Fruit fly (Drosophila melanogaster): ENCODE results near the gene CG42852.

CG42852 gene

DNA sequence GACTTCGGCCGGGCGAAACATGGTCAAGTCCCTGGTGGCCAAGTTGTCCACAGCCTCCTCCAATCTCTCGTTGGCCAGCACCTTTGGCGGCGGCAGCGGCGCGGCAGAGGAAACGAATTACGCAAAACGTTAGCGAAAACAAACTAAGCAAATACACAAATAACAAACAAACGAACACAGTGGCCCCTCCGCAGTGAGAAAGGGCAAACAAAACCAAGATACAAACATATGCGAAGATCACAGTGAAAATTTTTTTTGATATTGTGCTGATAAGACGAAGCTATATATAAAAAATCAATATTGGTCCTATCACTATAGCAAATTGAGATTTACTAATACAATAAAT lies 41.1 kb upstream of the CG42852 start:
- TF ChIP-seq CG32264 (GFP tag; optimal IDR thresholded peaks at IDR 0.05), result no peak
- no peak for TF ChIP-seq Vsx2 (GFP tag; optimal IDR thresholded peaks at IDR 0.05; ENCODE audit: partially characterized antibody)
- no peak for TF ChIP-seq Mio (GFP tag; optimal IDR thresholded peaks at IDR 0.05)
- no peak for TF ChIP-seq tai (GFP tag; optimal IDR thresholded peaks at IDR 0.05)
- no peak for TF ChIP-seq br (GFP tag; optimal IDR thresholded peaks at IDR 0.05)

dm6 chr3L:16724561-16724960 lies 30.7 kb upstream of the CG42852 start, which contains the start of gene CG13031:
CG13031 (plus strand) TSS chr3L:16724861.
- no peak for TF ChIP-seq Sp1 (GFP tag; optimal IDR thresholded peaks at IDR 0.05)
- no peak for TF ChIP-seq Hr83 (GFP tag; optimal IDR thresholded peaks at IDR 0.05; ENCODE audit: poor library complexity, severe bottlenecking)
- TF ChIP-seq CG32264 (GFP tag; optimal IDR thresholded peaks at IDR 0.05), result no peak
- no peak for TF ChIP-seq Mio (GFP tag; optimal IDR thresholded peaks at IDR 0.05)
- TF ChIP-seq h (GFP tag; optimal IDR thresholded peaks at IDR 0.05), result no peak
- TF ChIP-seq Jra (GFP tag; optimal IDR thresholded peaks at IDR 0.05), result no peak
- TF ChIP-seq lola (GFP tag; optimal IDR thresholded peaks at IDR 0.05), result no peak
- TF ChIP-seq woc (GFP tag; optimal IDR thresholded peaks at IDR 0.05), result no peak
- TF ChIP-seq GATAd (GFP tag; optimal IDR thresholded peaks at IDR 0.05), result no peak
- no peak for TF ChIP-seq Vsx2 (GFP tag; optimal IDR thresholded peaks at IDR 0.05; ENCODE audit: partially characterized antibody)
- TF ChIP-seq Hnf4 (GFP tag; optimal IDR thresholded peaks at IDR 0.05), result no peak
- TF ChIP-seq ey (GFP tag; optimal IDR thresholded peaks at IDR 0.05), result no peak
- TF ChIP-seq pan (optimal IDR thresholded peaks at IDR 0.05), result no peak
- no peak for TF ChIP-seq OdsH (GFP tag; optimal IDR thresholded peaks at IDR 0.05)
- no peak for TF ChIP-seq tai (GFP tag; optimal IDR thresholded peaks at IDR 0.05)
- TF ChIP-seq foxo (GFP tag; optimal IDR thresholded peaks at IDR 0.05), result no peak
- no peak for TF ChIP-seq psq (GFP tag; optimal IDR thresholded peaks at IDR 0.05)
- no peak for TF ChIP-seq Myc (optimal IDR thresholded peaks at IDR 0.05)
- TF ChIP-seq Abd-B (GFP tag; optimal IDR thresholded peaks at IDR 0.05), result no peak
- no peak for TF ChIP-seq CrebA (GFP tag; optimal IDR thresholded peaks at IDR 0.05; ENCODE audit: borderline replicate concordance)

DNA sequence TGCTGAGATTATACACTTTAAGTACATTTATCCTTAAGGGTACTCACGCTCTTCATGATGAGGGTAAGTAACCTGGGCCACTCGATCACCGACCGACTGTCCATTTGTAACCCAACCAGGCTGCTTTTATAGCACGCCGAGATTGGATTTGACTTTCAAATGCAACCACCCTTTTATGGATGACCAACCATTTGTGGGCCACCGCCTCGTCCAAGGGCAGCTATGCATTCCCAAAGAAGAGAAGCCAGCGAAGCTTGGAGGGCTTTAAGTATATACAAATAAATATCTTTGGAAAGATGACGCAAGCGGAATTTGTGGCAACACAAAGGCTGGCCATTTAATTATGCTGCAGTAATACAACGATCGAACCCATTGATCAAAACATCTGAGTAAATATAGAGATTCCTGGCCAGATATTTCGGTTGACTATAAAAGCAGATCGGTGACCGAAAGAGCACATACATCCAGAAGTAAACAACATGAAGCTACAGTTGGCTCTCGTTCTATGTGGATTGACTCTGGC lies 29.2 kb upstream of the CG42852 start, which contains the start of the genes CG13026 and PGRP-SB2:
Gene CG13026 (minus strand): TSS at position 101 of the 523 bp plus-strand sequence.
Gene PGRP-SB2 (plus strand): TSS at position 473 of the 523 bp plus-strand sequence.
- no peak for TF ChIP-seq Jra (GFP tag; optimal IDR thresholded peaks at IDR 0.05)
- TF ChIP-seq sv (GFP tag; optimal IDR thresholded peaks at IDR 0.05), result no peak
- no peak for TF ChIP-seq Myc (optimal IDR thresholded peaks at IDR 0.05)
- TF ChIP-seq h (GFP tag; optimal IDR thresholded peaks at IDR 0.05), result no peak
- TF ChIP-seq lola (GFP tag; optimal IDR thresholded peaks at IDR 0.05), result no peak
- TF ChIP-seq Rel (GFP tag; optimal IDR thresholded peaks at IDR 0.05), result no peak
- no peak for TF ChIP-seq Rel (tag; optimal IDR thresholded peaks at IDR 0.05)
- TF ChIP-seq HLH106 (tag; optimal IDR thresholded peaks at IDR 0.05), result no peak
- TF ChIP-seq Hr83 (GFP tag; optimal IDR thresholded peaks at IDR 0.05; ENCODE audit: poor library complexity, severe bottlenecking), result no peak
- TF ChIP-seq fru (GFP tag; optimal IDR thresholded peaks at IDR 0.05), result no peak
- TF ChIP-seq dmrt93B (GFP tag; optimal IDR thresholded peaks at IDR 0.05), result no peak
- no peak for TF ChIP-seq N (GFP tag; optimal IDR thresholded peaks at IDR 0.05)
- TF ChIP-seq CrebA (GFP tag; optimal IDR thresholded peaks at IDR 0.05; ENCODE audit: borderline replicate concordance), result no peak
- TF ChIP-seq psq (GFP tag; optimal IDR thresholded peaks at IDR 0.05), result no peak
- no peak for TF ChIP-seq brk (GFP tag; optimal IDR thresholded peaks at IDR 0.05)
- no peak for TF ChIP-seq usp (GFP tag; optimal IDR thresholded peaks at IDR 0.05)

dm6 chr3L:16727939-16728635 lies 27.2 kb upstream of the CG42852 start, which contains the start of gene PGRP-SB1:
PGRP-SB1 (minus strand) TSS chr3L:16727989.
- TF ChIP-seq Rel (GFP tag; optimal IDR thresholded peaks at IDR 0.05), result no peak
- TF ChIP-seq Rel (tag; optimal IDR thresholded peaks at IDR 0.05), result peak; percentile 97
- TF ChIP-seq Myc (optimal IDR thresholded peaks at IDR 0.05), result no peak

dm6 chr3L:16730645-16731044 lies 24.6 kb upstream of the CG42852 start, which contains the start of gene Dbp73D:
Dbp73D (minus strand) TSS chr3L:16730818.
- TF ChIP-seq woc (GFP tag; optimal IDR thresholded peaks at IDR 0.05) (no peak), dl (GFP tag; optimal IDR thresholded peaks at IDR 0.05; ENCODE audit: insufficient read depth in 1 of 2, partially characterized antibody in 2 of 2) (peak; percentile 12 to 73), CrebA (GFP tag; optimal IDR thresholded peaks at IDR 0.05; ENCODE audit: borderline replicate concordance) (no peak), OdsH (GFP tag; optimal IDR thresholded peaks at IDR 0.05) (no peak), Vsx2 (GFP tag; optimal IDR thresholded peaks at IDR 0.05; ENCODE audit: partially characterized antibody) (peak; percentile 99), lola (GFP tag; optimal IDR thresholded peaks at IDR 0.05) (no peak), Dif (GFP tag; optimal IDR thresholded peaks at IDR 0.05; ENCODE audit: partially characterized antibody) (peak; percentile 96), Rel (GFP tag; optimal IDR thresholded peaks at IDR 0.05) (no peak), Rel (tag; optimal IDR thresholded peaks at IDR 0.05) (no peak)
